Fruit fly (Drosophila melanogaster) whole organism, prepupa: ENCODE data around the gene CG6769.

Experiments used
- CG10631 ChIP-seq: fragments of 200-800 bp; sonication (Bioruptor generic); optimal IDR thresholded peaks from 2 replicates; lab custom pipeline; 2016; ENCODE audit warnings: missing biosample characterization, missing genetic modification characterization
- CG10669 ChIP-seq: fragments of 200-800 bp; sonication (Bioruptor generic); optimal IDR thresholded peaks from 3 replicates; lab custom pipeline; 2018; ENCODE audit warnings: missing biosample characterization, mild to moderate bottlenecking, missing genetic modification characterization, moderate library complexity
- CG11762 ChIP-seq: fragments of 200-800 bp; sonication (Bioruptor generic); optimal IDR thresholded peaks from 3 replicates; lab custom pipeline; 2016; ENCODE audit warnings: missing biosample characterization, missing genetic modification characterization; ENCODE audit not compliant: insufficient read depth
- CG11902 ChIP-seq: fragments of 200-800 bp; sonication (Bioruptor generic); optimal IDR thresholded peaks from 3 replicates; lab custom pipeline; 2016; ENCODE audit warnings: missing biosample characterization, missing genetic modification characterization
- CG15336 ChIP-seq: fragments of 200-800 bp; sonication (Bioruptor generic); IDR thresholded peaks from 2 replicates; pipeline ENCODE4 v1.3.6; 2022; ENCODE audit warnings: missing biosample characterization, missing genetic modification characterization
- CG1621 ChIP-seq: fragments of 200-800 bp; sonication (Bioruptor generic); optimal IDR thresholded peaks from 3 replicates; lab custom pipeline; 2018; ENCODE audit warnings: missing biosample characterization, mild to moderate bottlenecking, missing genetic modification characterization
- CG31627 ChIP-seq: fragments of 200-800 bp; sonication (Bioruptor generic); optimal IDR thresholded peaks from 3 replicates; lab custom pipeline; 2016; ENCODE audit warnings: missing biosample characterization, missing genetic modification characterization
- CG34406 ChIP-seq: fragments of 200-800 bp; sonication (Bioruptor generic); optimal IDR thresholded peaks from 3 replicates; lab custom pipeline; 2016; ENCODE audit warnings: missing biosample characterization, missing genetic modification characterization
- CG3919 ChIP-seq: fragments of 200-800 bp; sonication (Bioruptor generic); optimal IDR thresholded peaks from 3 replicates; lab custom pipeline; 2016; ENCODE audit warnings: missing biosample characterization, missing genetic modification characterization
- CG4318 ChIP-seq: fragments of 200-800 bp; sonication (Bioruptor generic); optimal IDR thresholded peaks from 3 replicates; lab custom pipeline; 2017; ENCODE audit warnings: missing biosample characterization, mild to moderate bottlenecking, missing genetic modification characterization
- CG6792 ChIP-seq: fragments of 200-800 bp; sonication (Bioruptor generic); optimal IDR thresholded peaks from 3 replicates; lab custom pipeline; 2016; ENCODE audit warnings: missing biosample characterization, missing genetic modification characterization
- CG6808 ChIP-seq: fragments of 200-800 bp; sonication (Bioruptor generic); optimal IDR thresholded peaks from 3 replicates; lab custom pipeline; 2017; ENCODE audit warnings: missing biosample characterization, missing genetic modification characterization, mild to moderate bottlenecking, moderate library complexity, missing genetic modification reagents
- CG7368 ChIP-seq: fragments of 200-800 bp; sonication (Bioruptor generic); optimal IDR thresholded peaks from 3 replicates; lab custom pipeline; 2016; ENCODE audit warnings: missing biosample characterization, missing genetic modification characterization
- CG8119 ChIP-seq: fragments of 200-800 bp; sonication (Bioruptor generic); IDR thresholded peaks from 3 replicates; pipeline ENCODE4 v1.3.6; 2022; ENCODE audit warnings: missing biosample characterization, missing genetic modification characterization
- CG8632 ChIP-seq: fragments of 200-800 bp; sonication (Bioruptor generic); optimal IDR thresholded peaks from 3 replicates; lab custom pipeline; 2016; ENCODE audit warnings: missing biosample characterization, missing genetic modification characterization
- CG9139 ChIP-seq: fragments of 200-800 bp; sonication (Bioruptor generic); optimal IDR thresholded peaks from 3 replicates; lab custom pipeline; 2017; ENCODE audit warnings: missing biosample characterization, mild to moderate bottlenecking, missing genetic modification characterization
- Eip75B ChIP-seq: fragments of 200-800 bp; sonication (Bioruptor generic); optimal IDR thresholded peaks from 3 replicates; lab custom pipeline; 2016; ENCODE audit warnings: missing biosample characterization, missing genetic modification characterization
- Eip78C ChIP-seq: fragments of 200-800 bp; sonication (Bioruptor generic); peaks from one replicate; lab custom pipeline; 2016; ENCODE audit warnings: missing biosample characterization, missing genetic modification characterization
- Eip93F ChIP-seq: fragments of 200-800 bp; sonication (Bioruptor generic); optimal IDR thresholded peaks from 2 replicates; lab custom pipeline; 2016; ENCODE audit warnings: missing biosample characterization, mild to moderate bottlenecking, missing genetic modification characterization
- Hr39 ChIP-seq: fragments of 200-800 bp; sonication (Bioruptor generic); optimal IDR thresholded peaks from 2 replicates; lab custom pipeline; 2016; ENCODE audit warnings: missing biosample characterization, missing genetic modification characterization
- Met ChIP-seq: fragments of 200-800 bp; sonication (Bioruptor generic); optimal IDR thresholded peaks from 3 replicates; lab custom pipeline; 2016; ENCODE audit warnings: missing biosample characterization, missing genetic modification characterization
- OdsH ChIP-seq: fragments of 200-800 bp; sonication (Bioruptor generic); optimal IDR thresholded peaks from 3 replicates; lab custom pipeline; 2016; ENCODE audit warnings: missing biosample characterization, missing genetic modification characterization
- Smox ChIP-seq: fragments of 200-800 bp; sonication (Bioruptor generic); optimal IDR thresholded peaks from 3 replicates; lab custom pipeline; 2016; ENCODE audit warnings: missing biosample characterization, missing genetic modification characterization
- Sox15 ChIP-seq: fragments of 200-800 bp; sonication (Bioruptor generic); optimal IDR thresholded peaks from 3 replicates; lab custom pipeline; 2016; ENCODE audit warnings: missing biosample characterization, missing genetic modification characterization
- achi ChIP-seq: fragments of 200-800 bp; sonication (Bioruptor generic); optimal IDR thresholded peaks from 3 replicates; lab custom pipeline; 2016; ENCODE audit warnings: missing biosample characterization, missing genetic modification characterization
- acj6 ChIP-seq: fragments of 200-800 bp; sonication (Bioruptor generic); optimal IDR thresholded peaks from 3 replicates; lab custom pipeline; 2016; ENCODE audit warnings: missing biosample characterization, missing genetic modification characterization
- cyc ChIP-seq: fragments of 200-800 bp; sonication (Bioruptor generic); optimal IDR thresholded peaks from 3 replicates; lab custom pipeline; 2016; ENCODE audit warnings: missing biosample characterization, missing genetic modification characterization
- dac ChIP-seq: fragments of 200-800 bp; sonication (Bioruptor generic); optimal IDR thresholded peaks from 2 replicates; lab custom pipeline; 2017; ENCODE audit warnings: missing biosample characterization, mild to moderate bottlenecking, missing genetic modification characterization
- dsx ChIP-seq: fragments of 200-800 bp; optimal IDR thresholded peaks from 3 replicates; lab custom pipeline; 2019; ENCODE audit warnings: missing biosample characterization, mild to moderate bottlenecking, missing genetic modification characterization, moderate library complexity; ENCODE audit not compliant: poor library complexity, severe bottlenecking
- esn ChIP-seq: fragments of 200-800 bp; sonication (Bioruptor generic); optimal IDR thresholded peaks from 2 replicates; lab custom pipeline; 2016; ENCODE audit warnings: missing biosample characterization, mild to moderate bottlenecking, missing genetic modification characterization, moderate library complexity
- fkh ChIP-seq: fragments of 200-800 bp; sonication (Bioruptor generic); optimal IDR thresholded peaks from 3 replicates; lab custom pipeline; 2017; ENCODE audit warnings: missing biosample characterization, mild to moderate bottlenecking, missing genetic modification characterization, moderate library complexity
- lz ChIP-seq: fragments of 200-800 bp; sonication (Bioruptor generic); optimal IDR thresholded peaks from 3 replicates; lab custom pipeline; 2016; ENCODE audit warnings: missing biosample characterization, missing genetic modification characterization
- pdm3 ChIP-seq: fragments of 200-800 bp; sonication (Bioruptor generic); optimal IDR thresholded peaks from 3 replicates; lab custom pipeline; 2016; ENCODE audit warnings: missing biosample characterization, missing genetic modification characterization
- salr ChIP-seq, 2 experiments: fragments of 200-800 bp; sonication (Bioruptor generic); optimal IDR thresholded peaks; 3 replicates each; lab custom pipeline; 2016 to 2018; ENCODE audit warnings: missing biosample characterization in 2 of 2, missing genetic modification characterization in 2 of 2, mild to moderate bottlenecking in 1 of 2
- spab ChIP-seq: fragments of 200-800 bp; sonication (Bioruptor generic); optimal IDR thresholded peaks from 2 replicates; lab custom pipeline; 2017; ENCODE audit warnings: missing biosample characterization, mild to moderate bottlenecking, missing genetic modification characterization, missing genetic modification reagents
- ss ChIP-seq, 2 experiments: fragments of 200-800 bp; sonication (Bioruptor generic); optimal IDR thresholded peaks; 2 replicates in 1 of 2; 3 replicates in 1 of 2; lab custom pipeline; 2017 to 2018; ENCODE audit warnings: mild to moderate bottlenecking in 2 of 2, missing biosample characterization in 2 of 2, missing genetic modification characterization in 2 of 2, moderate library complexity in 1 of 2
- svp ChIP-seq: fragments of 200-800 bp; sonication (Bioruptor generic); peaks from one replicate; lab custom pipeline; 2016; ENCODE audit warnings: missing biosample characterization, missing genetic modification characterization
- vri ChIP-seq: fragments of 200-800 bp; sonication (Bioruptor generic); optimal IDR thresholded peaks from 3 replicates; lab custom pipeline; 2016; ENCODE audit warnings: missing biosample characterization, mild to moderate bottlenecking, missing genetic modification characterization

CG6769 gene

DNA sequence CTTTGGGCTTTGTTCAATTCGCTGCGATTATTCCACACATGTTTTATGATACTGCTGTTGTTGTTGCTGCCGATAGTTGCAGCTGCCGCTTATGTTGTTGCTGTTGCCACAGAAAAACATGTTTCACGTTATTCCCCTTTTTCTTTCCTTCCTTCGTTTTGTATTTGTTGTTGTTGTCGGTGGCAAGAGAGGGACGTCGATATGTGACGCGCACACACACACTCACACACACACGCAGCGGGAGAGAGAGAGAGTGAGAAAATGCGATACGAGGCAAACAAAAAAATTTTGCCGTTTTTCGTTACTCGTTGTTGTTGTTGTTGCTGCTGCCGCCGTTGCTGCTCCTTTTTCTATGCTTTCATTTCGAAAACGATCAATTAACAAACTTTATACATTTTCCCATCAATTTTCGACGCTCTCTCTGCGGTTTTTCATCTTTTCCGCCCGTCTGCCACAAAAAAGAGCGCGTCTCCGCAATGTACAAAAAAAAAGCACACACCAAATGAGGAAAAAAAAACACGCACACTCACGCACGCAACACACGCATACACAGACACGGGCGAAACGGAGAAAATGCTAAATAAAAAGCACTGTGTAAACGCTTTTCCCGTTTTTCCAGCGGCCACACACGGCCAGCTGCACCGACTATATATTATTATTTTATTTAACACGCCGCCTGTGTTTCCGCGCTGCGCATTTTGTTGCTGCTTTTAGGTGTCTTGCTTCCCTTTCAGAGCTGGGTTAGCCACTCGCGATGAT lies 25.8 kb downstream of the CG6769 start (continued):
- TF ChIP-seq vri (GFP tag; lab: Kevin White, UChicago) (peak; percentile 20), ss (GFP tag; optimal IDR thresholded peaks at IDR 0.05; lab: Kevin White, UChicago) (peak; percentile 92 to 93), CG4318 (GFP tag; lab: Kevin White, UChicago) (no peak), cyc (no peak), CG11902 (GFP tag; lab: Kevin White, UChicago) (no peak), Eip75B (GFP tag; lab: Kevin White, UChicago) (peak; percentile 41), pdm3 (GFP tag; lab: Kevin White, UChicago) (peak; percentile 17), CG34406 (GFP tag; lab: Kevin White, UChicago) (peak; percentile 18), CG9139 (GFP tag; lab: Kevin White, UChicago) (peak; percentile 77), CG10669 (GFP tag; lab: Kevin White, UChicago) (peak; percentile 48), Hr39 (GFP tag; lab: Kevin White, UChicago) (no peak), CG7368 (GFP tag; lab: Kevin White, UChicago) (peak; percentile 12), CG31627 (no peak), spab (GFP tag; lab: Kevin White, UChicago) (peak; percentile 75), OdsH (GFP tag; lab: Kevin White, UChicago) (no peak), Eip93F (GFP tag; lab: Kevin White, UChicago) (peak; percentile 16), dsx (GFP tag; lab: Kevin White, UChicago) (peak; percentile 64), CG6792 (GFP tag; lab: Kevin White, UChicago) (no peak), lz (GFP tag; lab: Kevin White, UChicago) (no peak), CG11762 (GFP tag; lab: Kevin White, UChicago) (no peak), fkh (no peak)

DNA sequence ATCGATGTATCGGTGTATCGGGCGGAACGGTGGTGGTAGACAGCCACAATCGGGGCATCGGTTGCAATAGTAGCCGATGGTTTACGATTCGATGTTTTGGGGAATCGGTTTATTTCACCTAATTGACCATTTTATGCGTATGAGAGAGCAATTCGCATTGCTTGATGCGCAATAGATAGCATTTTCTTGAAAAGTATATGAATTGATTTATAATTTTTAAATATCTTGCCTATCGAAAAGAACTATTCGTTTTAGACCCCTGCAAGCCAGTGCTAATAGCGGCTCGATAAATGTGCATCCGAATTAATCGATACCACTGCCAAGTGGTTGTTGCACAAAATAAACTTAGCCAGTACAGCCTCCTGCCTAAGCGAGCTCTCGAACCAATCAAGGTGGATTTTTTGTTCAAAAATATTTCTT lies 26.4 kb downstream of the CG6769 start, which contains the start of gene mnb:
Gene mnb, minus strand, starts transcription at position 15 of the 420 bp plus-strand sequence.
- TF ChIP-seq CG8119 = no peak
- no peak for TF ChIP-seq Smox (GFP tag; lab: Kevin White, UChicago)
- TF ChIP-seq Met (GFP tag; lab: Kevin White, UChicago) = no peak
- TF ChIP-seq CG11762 (GFP tag; lab: Kevin White, UChicago) = no peak
- TF ChIP-seq acj6 (GFP tag; lab: Kevin White, UChicago) = peak; percentile 4
- peak; percentile 32 for TF ChIP-seq esn (GFP tag; lab: Kevin White, UChicago)
- no peak for TF ChIP-seq Eip75B (GFP tag; lab: Kevin White, UChicago)
- TF ChIP-seq CG9139 (GFP tag; lab: Kevin White, UChicago) = no peak
- no peak for TF ChIP-seq Eip78C (GFP tag; lab: Kevin White, UChicago)
- TF ChIP-seq CG31627 = peak; percentile 7
- TF ChIP-seq CG6808 (GFP tag; lab: Kevin White, UChicago) = no peak
- TF ChIP-seq CG15336 (GFP tag; lab: Robert Waterston, UW) = no peak
- no peak for TF ChIP-seq Hr39 (GFP tag; lab: Kevin White, UChicago)
- no peak for TF ChIP-seq salr (GFP tag; optimal IDR thresholded peaks at IDR 0.05; lab: Kevin White, UChicago)
- no peak for TF ChIP-seq CG1621 (tag; lab: Kevin White, UChicago)
- peak; percentile 73 for TF ChIP-seq svp
- no peak for TF ChIP-seq achi
- no peak for TF ChIP-seq dac (GFP tag; lab: Kevin White, UChicago)
- TF ChIP-seq CG3919 (GFP tag; lab: Kevin White, UChicago) = no peak
- TF ChIP-seq CG10631 (GFP tag; lab: Kevin White, UChicago) = no peak
- TF ChIP-seq Sox15 = no peak
- no peak for TF ChIP-seq CG8632 (GFP tag; lab: Kevin White, UChicago)
- TF ChIP-seq, all 60 proteins: peak for 4
